Worm (Caenorhabditis elegans): ENCODE data around the gene R13A1.1.

Gene R13A1.1

DNA sequence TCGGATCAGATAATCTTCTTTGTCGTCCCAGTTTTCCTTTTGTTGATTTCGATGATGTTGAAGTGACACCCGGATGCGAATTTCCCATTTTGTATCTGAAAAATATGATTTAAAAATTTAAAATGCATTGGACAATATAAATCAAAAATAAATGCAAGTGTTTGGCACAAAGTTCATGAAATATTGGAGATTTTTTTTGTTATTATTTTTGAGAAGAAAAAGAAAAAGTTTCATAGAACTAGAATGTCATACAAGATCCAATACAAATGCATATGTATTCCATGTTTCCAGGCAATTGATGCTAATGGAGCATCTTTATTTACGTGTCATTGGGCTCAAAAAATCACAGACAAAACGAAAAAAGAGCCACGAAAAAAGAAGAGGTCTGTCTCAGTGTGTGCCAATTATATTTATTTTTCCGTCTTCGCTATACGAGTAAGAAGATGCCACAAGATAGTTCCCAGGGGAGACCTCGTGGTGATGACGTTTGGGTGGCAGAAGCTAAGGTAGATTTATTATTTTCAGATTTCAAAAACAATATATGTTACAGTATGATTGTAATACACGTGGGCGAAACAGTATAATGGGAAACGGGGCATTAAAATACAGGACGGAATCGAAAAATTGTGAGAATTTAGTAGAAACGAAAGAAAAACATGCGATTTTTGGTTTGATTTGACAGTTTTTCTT, at the start of gene R13A1.1, which contains the start of gene glb-23:
Gene R13A1.1 (plus strand): TSS at position 640 of the 690 bp plus-strand sequence.
Gene glb-23 (minus strand): TSS at position 101 of the 690 bp plus-strand sequence.
- no peak for TF ChIP-seq klf-2 (GFP tag; conservative IDR thresholded peaks at IDR 0.05)
- TF ChIP-seq tab-1 (GFP tag; IDR thresholded peaks at IDR 0.05) = no peak
- TF ChIP-seq ref-1 (GFP tag; conservative IDR thresholded peaks at IDR 0.05) = no peak
- no peak for TF ChIP-seq T22C8.4 (GFP tag; IDR thresholded peaks at IDR 0.05)
- TF ChIP-seq flt-1 (GFP tag; IDR thresholded peaks at IDR 0.05) = no peak

DNA sequence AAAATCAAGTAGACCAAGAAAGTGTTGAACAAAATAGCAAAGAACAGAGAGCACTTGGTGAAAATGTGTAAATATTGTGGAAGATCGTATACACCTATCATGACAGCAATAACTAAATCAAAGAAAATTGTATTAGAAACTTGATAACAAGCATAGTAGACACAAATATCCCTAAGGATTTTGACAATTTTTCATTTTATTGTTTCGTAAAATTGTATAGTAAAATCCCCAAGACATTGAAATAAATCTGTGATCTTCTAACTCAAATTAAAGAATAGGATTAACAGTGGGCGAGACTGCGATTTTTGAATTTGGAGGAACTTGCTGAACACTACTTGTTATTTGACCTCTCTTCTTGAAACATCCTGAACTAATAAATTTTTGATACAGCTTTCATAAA, 48.6 kb upstream of the R13A1.1 start, which contains the start of gene str-220:
Gene str-220 (minus strand): TSS at position 101 of the 400 bp plus-strand sequence.
- TF ChIP-seq klf-2 (GFP tag; conservative IDR thresholded peaks at IDR 0.05) = no peak
- no peak for TF ChIP-seq ref-1 (GFP tag; conservative IDR thresholded peaks at IDR 0.05)
- TF ChIP-seq T22C8.4 (GFP tag; IDR thresholded peaks at IDR 0.05) = no peak
- TF ChIP-seq tab-1 (GFP tag; IDR thresholded peaks at IDR 0.05) = no peak
- no peak for TF ChIP-seq med-1 (GFP tag; optimal IDR thresholded peaks at IDR 0.05; ENCODE audit: insufficient read depth)
- no peak for TF ChIP-seq cog-1 (tag; optimal IDR thresholded peaks at IDR 0.05)
- TF ChIP-seq ztf-29 (GFP tag; IDR thresholded peaks at IDR 0.05) = no peak
- TF ChIP-seq flt-1 (GFP tag; IDR thresholded peaks at IDR 0.05) = no peak
- no peak for TF ChIP-seq ztf-23 (GFP tag; IDR thresholded peaks at IDR 0.05)

DNA sequence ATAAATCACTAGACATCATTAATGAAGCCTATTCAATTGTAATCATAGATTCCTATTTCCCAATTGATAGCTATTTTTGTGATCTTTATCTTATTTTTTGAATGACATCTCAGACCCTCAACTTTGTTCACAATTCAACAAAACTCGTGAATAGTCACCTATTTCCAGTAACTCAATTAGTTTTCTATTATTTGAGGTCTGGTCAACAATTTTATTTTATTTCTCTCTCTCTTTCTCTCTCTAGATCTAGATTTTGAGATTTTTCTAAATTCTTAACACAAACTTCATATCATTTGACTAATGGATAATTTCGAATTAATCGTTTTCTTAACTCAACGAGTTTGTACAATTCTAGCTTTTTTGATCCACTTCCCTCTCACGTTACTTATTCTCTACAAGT, 46.3 kb upstream of the R13A1.1 start, which contains the start of gene str-1:
Gene str-1 (plus strand): TSS at position 301 of the 400 bp plus-strand sequence.
- TF ChIP-seq ztf-29 (GFP tag; IDR thresholded peaks at IDR 0.05) (no peak), tab-1 (GFP tag; IDR thresholded peaks at IDR 0.05) (no peak), ref-1 (GFP tag; conservative IDR thresholded peaks at IDR 0.05) (no peak), klf-2 (GFP tag; conservative IDR thresholded peaks at IDR 0.05) (no peak), T22C8.4 (GFP tag; IDR thresholded peaks at IDR 0.05) (no peak), cog-1 (tag; optimal IDR thresholded peaks at IDR 0.05) (no peak), flt-1 (GFP tag; IDR thresholded peaks at IDR 0.05) (no peak), med-1 (GFP tag; optimal IDR thresholded peaks at IDR 0.05; ENCODE audit: insufficient read depth) (no peak), ztf-23 (GFP tag; IDR thresholded peaks at IDR 0.05) (no peak)

DNA sequence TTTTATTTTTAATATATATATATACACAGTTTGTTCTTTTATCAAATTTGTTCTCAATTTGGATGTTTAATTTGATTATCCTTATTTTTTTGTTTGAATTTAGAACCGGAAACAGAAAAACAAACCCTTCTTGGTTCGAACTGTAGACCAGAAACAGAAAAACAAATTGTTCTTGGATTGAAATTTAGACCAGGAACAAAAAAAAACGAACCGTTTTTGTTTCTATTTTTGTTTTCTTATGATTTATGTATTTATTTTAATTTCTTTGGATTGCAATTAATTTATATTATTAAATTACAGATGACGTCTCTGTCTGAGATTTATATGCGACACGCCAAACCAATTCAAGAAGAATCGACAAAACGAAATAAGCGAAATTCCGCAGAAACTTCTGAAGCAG, 44.5 kb upstream of the R13A1.1 start, which contains the start of gene C42D4.19:
Gene C42D4.19 (plus strand): TSS at position 301 of the 400 bp plus-strand sequence.
- TF ChIP-seq ref-1 (GFP tag; conservative IDR thresholded peaks at IDR 0.05) (no peak), cog-1 (tag; optimal IDR thresholded peaks at IDR 0.05) (no peak), ztf-29 (GFP tag; IDR thresholded peaks at IDR 0.05) (no peak), ztf-23 (GFP tag; IDR thresholded peaks at IDR 0.05) (no peak), klf-2 (GFP tag; conservative IDR thresholded peaks at IDR 0.05) (no peak), T22C8.4 (GFP tag; IDR thresholded peaks at IDR 0.05) (no peak), flt-1 (GFP tag; IDR thresholded peaks at IDR 0.05) (no peak), med-1 (GFP tag; optimal IDR thresholded peaks at IDR 0.05; ENCODE audit: insufficient read depth) (no peak), tab-1 (GFP tag; IDR thresholded peaks at IDR 0.05) (no peak)

DNA sequence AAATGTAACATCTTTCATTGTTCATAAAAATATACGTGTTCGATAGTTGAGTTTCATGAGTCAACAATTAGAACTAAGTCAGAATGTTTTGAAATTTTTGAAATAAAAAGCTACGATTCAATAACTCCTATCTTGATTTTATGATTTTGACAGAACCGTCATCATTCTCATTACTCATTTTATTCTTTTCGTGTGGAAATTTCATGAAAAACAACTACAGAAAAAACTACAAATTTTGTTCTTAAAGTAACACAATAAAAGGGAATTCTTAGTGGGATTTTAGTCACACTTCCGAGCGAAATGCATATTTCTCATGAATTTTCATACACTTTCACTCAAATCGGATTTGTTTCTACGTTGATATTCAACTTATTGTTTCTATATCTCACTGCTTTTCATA, 43.0 kb upstream of the R13A1.1 start, which contains the start of gene str-44:
Gene str-44 (plus strand): TSS at position 301 of the 400 bp plus-strand sequence.
- TF ChIP-seq ztf-23 (GFP tag; IDR thresholded peaks at IDR 0.05) (no peak), T22C8.4 (GFP tag; IDR thresholded peaks at IDR 0.05) (no peak), tab-1 (GFP tag; IDR thresholded peaks at IDR 0.05) (no peak), med-1 (GFP tag; optimal IDR thresholded peaks at IDR 0.05; ENCODE audit: insufficient read depth) (no peak)

DNA sequence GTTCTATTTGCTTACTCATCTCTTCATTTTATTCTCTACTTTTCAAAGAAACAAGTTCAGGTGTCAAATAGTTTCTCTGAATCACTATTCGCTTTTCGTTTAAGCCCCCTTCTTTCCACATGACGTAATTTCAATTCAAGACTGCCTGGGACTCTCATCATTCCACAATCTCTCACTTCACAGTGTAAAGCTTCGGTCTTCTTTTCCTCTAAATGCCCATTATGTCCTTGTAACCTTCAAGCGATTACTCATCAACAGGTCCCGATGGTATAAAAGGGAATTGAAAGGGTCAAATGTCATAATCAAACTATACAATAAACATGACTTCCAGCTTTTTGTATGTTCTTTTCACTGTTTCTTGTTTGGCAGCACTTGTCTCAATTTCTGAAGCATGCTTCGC, 40.9 kb upstream of the R13A1.1 start, which contains the start of gene C42D4.3:
Gene C42D4.3 (plus strand): TSS at position 298 of the 400 bp plus-strand sequence.
- TF ChIP-seq flt-1 (GFP tag; IDR thresholded peaks at IDR 0.05) (no peak), cog-1 (tag; optimal IDR thresholded peaks at IDR 0.05) (no peak), klf-2 (GFP tag; conservative IDR thresholded peaks at IDR 0.05) (no peak), ztf-23 (GFP tag; IDR thresholded peaks at IDR 0.05) (no peak), med-1 (GFP tag; optimal IDR thresholded peaks at IDR 0.05; ENCODE audit: insufficient read depth) (no peak)

DNA sequence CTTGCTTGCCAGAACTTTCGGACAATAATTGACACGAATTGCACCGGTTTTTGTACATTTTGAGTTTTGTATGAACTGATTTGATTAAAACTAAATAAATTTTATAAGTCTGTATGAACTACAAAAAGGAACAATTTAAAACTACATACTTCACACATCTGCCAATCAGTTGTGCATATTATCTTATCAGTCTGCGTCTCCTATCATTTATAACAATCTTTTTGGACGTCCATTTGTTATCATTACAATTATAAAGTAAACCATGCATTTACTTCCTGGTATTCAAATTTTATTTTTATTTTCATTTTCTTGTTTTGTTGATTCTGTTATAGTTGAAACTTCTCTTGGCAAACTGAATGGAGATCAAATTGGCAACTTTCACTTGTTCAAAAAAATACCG, 39.5 kb upstream of the R13A1.1 start, which contains the start of gene cest-10:
Gene cest-10 (plus strand): TSS at position 254 of the 400 bp plus-strand sequence.
- TF ChIP-seq flt-1 (GFP tag; IDR thresholded peaks at IDR 0.05) (no peak), klf-2 (GFP tag; conservative IDR thresholded peaks at IDR 0.05) (no peak), cog-1 (tag; optimal IDR thresholded peaks at IDR 0.05) (no peak), T22C8.4 (GFP tag; IDR thresholded peaks at IDR 0.05) (no peak), med-1 (GFP tag; optimal IDR thresholded peaks at IDR 0.05; ENCODE audit: insufficient read depth) (no peak), tab-1 (GFP tag; IDR thresholded peaks at IDR 0.05) (no peak), ztf-23 (GFP tag; IDR thresholded peaks at IDR 0.05) (no peak)

DNA sequence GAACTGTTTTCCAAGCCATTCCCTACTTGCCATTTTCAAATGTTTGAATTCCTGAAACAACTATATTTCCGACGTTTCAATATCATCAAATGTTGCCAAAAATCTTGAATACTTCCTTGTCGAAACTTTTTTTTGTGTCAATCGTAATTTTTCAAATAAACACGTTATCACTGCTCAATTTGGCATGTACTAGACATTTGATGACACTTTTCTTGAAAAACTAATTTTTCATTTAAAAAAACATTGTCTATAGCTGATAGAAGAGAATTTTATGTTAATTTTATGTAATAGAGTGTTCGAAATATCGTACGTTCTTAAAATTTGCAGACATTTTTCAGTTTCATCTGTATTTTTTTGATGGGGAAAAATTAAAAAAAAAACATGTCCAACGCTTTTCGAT, 37.0 kb upstream of the R13A1.1 start:
- TF ChIP-seq ref-1 (GFP tag; conservative IDR thresholded peaks at IDR 0.05) (no peak), ztf-23 (GFP tag; IDR thresholded peaks at IDR 0.05) (no peak), tab-1 (GFP tag; IDR thresholded peaks at IDR 0.05) (no peak), cog-1 (tag; optimal IDR thresholded peaks at IDR 0.05) (no peak), klf-2 (GFP tag; conservative IDR thresholded peaks at IDR 0.05) (no peak), T22C8.4 (GFP tag; IDR thresholded peaks at IDR 0.05) (no peak)

DNA sequence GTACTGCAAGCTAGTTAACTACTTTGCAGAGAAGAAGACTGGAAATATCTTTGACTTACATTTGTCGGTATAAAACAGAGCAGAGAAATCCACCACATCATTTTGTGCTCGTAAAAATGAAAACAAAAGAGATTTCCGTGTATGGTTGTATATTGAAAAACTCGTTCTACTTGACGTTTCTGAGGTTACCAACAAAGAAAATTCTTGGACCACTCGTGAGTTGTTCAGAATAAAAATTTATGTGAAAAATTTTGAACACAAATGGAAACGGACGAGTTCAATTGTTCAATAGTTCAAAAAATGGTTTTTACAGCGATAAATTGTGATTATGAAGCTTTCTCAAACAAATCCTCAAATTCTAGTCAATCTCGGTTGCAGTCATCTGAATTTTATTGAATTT, 35.2 kb upstream of the R13A1.1 start, which contains the start of gene clec-179:
Gene clec-179 (minus strand): TSS at position 101 of the 400 bp plus-strand sequence.
- TF ChIP-seq tab-1 (GFP tag; IDR thresholded peaks at IDR 0.05) = no peak
- TF ChIP-seq ref-1 (GFP tag; conservative IDR thresholded peaks at IDR 0.05) = no peak
- no peak for TF ChIP-seq T22C8.4 (GFP tag; IDR thresholded peaks at IDR 0.05)
- TF ChIP-seq flt-1 (GFP tag; IDR thresholded peaks at IDR 0.05) = no peak
- no peak for TF ChIP-seq ztf-23 (GFP tag; IDR thresholded peaks at IDR 0.05)
- no peak for TF ChIP-seq med-1 (GFP tag; optimal IDR thresholded peaks at IDR 0.05; ENCODE audit: insufficient read depth)
- TF ChIP-seq ztf-29 (GFP tag; IDR thresholded peaks at IDR 0.05) = no peak
- no peak for TF ChIP-seq cog-1 (tag; optimal IDR thresholded peaks at IDR 0.05)
- no peak for TF ChIP-seq klf-2 (GFP tag; conservative IDR thresholded peaks at IDR 0.05)

DNA sequence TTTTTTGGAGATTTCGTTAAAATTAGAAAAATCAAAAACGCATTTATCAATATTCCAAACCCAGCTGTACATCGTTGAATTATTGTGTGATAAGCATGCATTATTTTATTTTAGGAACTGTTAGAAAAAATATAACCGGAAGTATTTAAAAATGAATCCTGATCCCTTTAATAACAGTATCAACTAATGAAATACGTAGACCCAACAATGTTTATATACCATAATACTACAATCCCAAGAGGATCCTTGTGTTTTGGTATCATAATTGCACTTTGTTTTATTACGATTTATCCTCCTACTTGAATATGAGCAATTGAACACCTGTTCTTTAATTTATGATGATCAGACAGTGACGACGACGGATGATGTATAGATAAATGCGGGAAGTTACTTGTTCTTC, 33.1 kb upstream of the R13A1.1 start, which contains the start of gene str-249:
Gene str-249 (minus strand): TSS at position 101 of the 400 bp plus-strand sequence.
- no peak for TF ChIP-seq ref-1 (GFP tag; conservative IDR thresholded peaks at IDR 0.05)
- no peak for TF ChIP-seq klf-2 (GFP tag; conservative IDR thresholded peaks at IDR 0.05)
- no peak for TF ChIP-seq ztf-29 (GFP tag; IDR thresholded peaks at IDR 0.05)
- TF ChIP-seq T22C8.4 (GFP tag; IDR thresholded peaks at IDR 0.05) = no peak
- no peak for TF ChIP-seq ztf-23 (GFP tag; IDR thresholded peaks at IDR 0.05)
- no peak for TF ChIP-seq cog-1 (tag; optimal IDR thresholded peaks at IDR 0.05)

Measured in whole organism, midembryonic.